In the genomic region with DNA sequence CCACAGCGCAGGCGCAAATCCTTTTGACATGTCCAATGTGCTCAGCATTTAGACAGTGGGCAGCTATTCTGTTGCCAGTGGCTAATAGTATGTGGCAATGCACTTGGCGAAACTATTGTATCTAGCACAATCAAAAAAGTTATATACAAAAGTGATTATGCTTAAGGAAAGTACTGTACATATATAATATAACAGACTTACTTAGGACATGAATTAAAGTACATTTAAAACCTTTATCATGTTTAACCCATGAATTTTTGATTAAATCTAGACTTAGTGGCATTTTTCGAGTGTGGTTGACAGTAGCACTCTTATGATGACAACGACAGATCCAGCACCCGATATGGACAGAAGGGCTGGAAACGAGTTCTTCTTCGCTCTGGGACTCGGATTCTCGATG, we compare ENCODE assay signal across 3 fruit fly cellular contexts.
TF ChIP-seq lines count a peak whose summit lies in the region.

No protein-coding gene starts in this region.

TF ChIP-seq in whole organism, embryonic, 481 proteins besides CTCF, POLR2A, EP300 and RAD21 (continued from another document):
- TF ChIP-seq chinmo (GFP tag; IDR thresholded peaks at IDR 0.05; lab: Robert Waterston, UW; ENCODE audit: partially characterized antibody): no peak
- 0 out of 2 replicates have a peak, but pooled peaks have one; percentile 9 for TF ChIP-seq ranshi (GFP tag; IDR thresholded peaks at IDR 0.05; lab: Robert Waterston, UW)
- peak; percentile 29 for TF ChIP-seq CG2712 (tag; optimal IDR thresholded peaks at IDR 0.05; lab: Kevin White, UChicago)
- TF ChIP-seq sr (GFP tag; IDR thresholded peaks at IDR 0.05; lab: Robert Waterston, UW): no peak
- no peak for TF ChIP-seq Aef1 (GFP tag; IDR thresholded peaks at IDR 0.05; lab: Robert Waterston, UW)
- TF ChIP-seq CG18262 (tag; optimal IDR thresholded peaks at IDR 0.05; lab: Kevin White, UChicago): peak; percentile 39
- peak; percentile 38; the same call in 1 of the 2 replicates for TF ChIP-seq Xrp1 (GFP tag; IDR thresholded peaks at IDR 0.05; lab: Robert Waterston, UW)
- no peak for TF ChIP-seq chif (GFP tag; optimal IDR thresholded peaks at IDR 0.05; lab: Kevin White, UChicago)
- peak; percentile 35 for TF ChIP-seq gem (tag; optimal IDR thresholded peaks at IDR 0.05; lab: Kevin White, UChicago)
- no peak for TF ChIP-seq inv (GFP tag; IDR thresholded peaks at IDR 0.05; lab: Robert Waterston, UW; ENCODE audit: partially characterized antibody)
- no peak for TF ChIP-seq CG5245 (GFP tag; optimal IDR thresholded peaks at IDR 0.05; lab: Kevin White, UChicago)
- no peak for TF ChIP-seq Gsc (GFP tag; IDR thresholded peaks at IDR 0.05; lab: Robert Waterston, UW)
- peak; percentile 47 for TF ChIP-seq CG10979 (tag; optimal IDR thresholded peaks at IDR 0.05; lab: Kevin White, UChicago)
- 0 out of 3 replicates have a peak, but pooled peaks have one; percentile 22 for TF ChIP-seq CG17361 (GFP tag; IDR thresholded peaks at IDR 0.05; lab: Robert Waterston, UW)
- TF ChIP-seq Mes4 (GFP tag; optimal IDR thresholded peaks at IDR 0.05; lab: Kevin White, UChicago): no peak
- TF ChIP-seq tup (GFP tag; optimal IDR thresholded peaks at IDR 0.05; lab: Kevin White, UChicago): no peak
- peak; percentile 62 for TF ChIP-seq Blimp-1 (GFP tag; optimal IDR thresholded peaks at IDR 0.05; lab: Kevin White, UChicago)
- TF ChIP-seq ftz-f1 (GFP tag; optimal IDR thresholded peaks at IDR 0.05; lab: Kevin White, UChicago): no peak
- peak; percentile 27 to 44 for TF ChIP-seq bsh (GFP tag; optimal IDR thresholded peaks at IDR 0.05; lab: Kevin White, UChicago)
- TF ChIP-seq CG11504 (tag; optimal IDR thresholded peaks at IDR 0.05; lab: Kevin White, UChicago): peak; percentile 2
- TF ChIP-seq Fer1 (GFP tag; optimal IDR thresholded peaks at IDR 0.05; lab: Kevin White, UChicago): no peak
- TF ChIP-seq bowl (GFP tag; IDR thresholded peaks at IDR 0.05; lab: Robert Waterston, UW): no peak

TF ChIP-seq in whole organism, prepupa, 60 proteins besides CTCF, POLR2A, EP300 and RAD21 (continued from another document):
- no peak for TF ChIP-seq CG6854 (GFP tag; optimal IDR thresholded peaks at IDR 0.05; lab: Kevin White, UChicago)
- TF ChIP-seq Hr4 (GFP tag; optimal IDR thresholded peaks at IDR 0.05; lab: Kevin White, UChicago): no peak
- peak; percentile 72 for TF ChIP-seq cyc (GFP tag; optimal IDR thresholded peaks at IDR 0.05; lab: Kevin White, UChicago)
- peak; percentile 29 for TF ChIP-seq Sox102F (GFP tag; optimal IDR thresholded peaks at IDR 0.05; lab: Kevin White, UChicago)
- peak; percentile 11 for TF ChIP-seq Hr39 (GFP tag; optimal IDR thresholded peaks at IDR 0.05; lab: Kevin White, UChicago)
- peak; percentile 91 for TF ChIP-seq Eip78C (GFP tag; lab: Kevin White, UChicago)
- TF ChIP-seq OdsH (GFP tag; optimal IDR thresholded peaks at IDR 0.05; lab: Kevin White, UChicago): peak; percentile 61
- no peak for TF ChIP-seq dac (GFP tag; optimal IDR thresholded peaks at IDR 0.05; lab: Kevin White, UChicago)
- peak; percentile 1 for TF ChIP-seq CG11902 (GFP tag; optimal IDR thresholded peaks at IDR 0.05; lab: Kevin White, UChicago)
- peak; percentile 61 for TF ChIP-seq CG11762 (GFP tag; optimal IDR thresholded peaks at IDR 0.05; lab: Kevin White, UChicago; ENCODE audit: insufficient read depth)
- peak; percentile 90 for TF ChIP-seq CG6808 (GFP tag; optimal IDR thresholded peaks at IDR 0.05; lab: Kevin White, UChicago)
- TF ChIP-seq Hr38 (GFP tag; optimal IDR thresholded peaks at IDR 0.05; lab: Kevin White, UChicago): no peak
- peak; percentile 30 for TF ChIP-seq CG8632 (GFP tag; optimal IDR thresholded peaks at IDR 0.05; lab: Kevin White, UChicago)
- TF ChIP-seq CG32006 (GFP tag; optimal IDR thresholded peaks at IDR 0.05; lab: Kevin White, UChicago): peak; percentile 3
- peak; percentile 90 for TF ChIP-seq CG3919 (GFP tag; optimal IDR thresholded peaks at IDR 0.05; lab: Kevin White, UChicago)
- peak; percentile 85 for TF ChIP-seq dsx (GFP tag; optimal IDR thresholded peaks at IDR 0.05; lab: Kevin White, UChicago; ENCODE audit: poor library complexity, severe bottlenecking)
- TF ChIP-seq lz (GFP tag; optimal IDR thresholded peaks at IDR 0.05; lab: Kevin White, UChicago): peak; percentile 34
- TF ChIP-seq CG31627 (GFP tag; optimal IDR thresholded peaks at IDR 0.05; lab: Kevin White, UChicago): peak; percentile 21
- no peak for TF ChIP-seq Blimp-1 (GFP tag; optimal IDR thresholded peaks at IDR 0.05; lab: Kevin White, UChicago)
- TF ChIP-seq fd85E (GFP tag; optimal IDR thresholded peaks at IDR 0.05; lab: Kevin White, UChicago): no peak
- peak; percentile 96 for TF ChIP-seq Ets96B (tag; optimal IDR thresholded peaks at IDR 0.05; lab: Kevin White, UChicago)
- no peak for TF ChIP-seq CG11294 (GFP tag; IDR thresholded peaks at IDR 0.05; lab: Robert Waterston, UW)
- peak; percentile 74 for TF ChIP-seq Eip75B (GFP tag; optimal IDR thresholded peaks at IDR 0.05; lab: Kevin White, UChicago)
- no peak for TF ChIP-seq CG4318 (GFP tag; optimal IDR thresholded peaks at IDR 0.05; lab: Kevin White, UChicago)
- peak; percentile 72 for TF ChIP-seq CG1621 (tag; optimal IDR thresholded peaks at IDR 0.05; lab: Kevin White, UChicago)
- no peak for TF ChIP-seq fkh (GFP tag; optimal IDR thresholded peaks at IDR 0.05; lab: Kevin White, UChicago)
- TF ChIP-seq eg (GFP tag; IDR thresholded peaks at IDR 0.05; lab: Robert Waterston, UW): peak; percentile 30; the same call in 1 of the 3 replicates
- TF ChIP-seq CG16779 (tag; optimal IDR thresholded peaks at IDR 0.05; lab: Kevin White, UChicago): peak; percentile 3
- TF ChIP-seq Ets21C (GFP tag; optimal IDR thresholded peaks at IDR 0.05; lab: Kevin White, UChicago): no peak
- peak; percentile 70 for TF ChIP-seq topi (GFP tag; optimal IDR thresholded peaks at IDR 0.05; lab: Kevin White, UChicago)
- TF ChIP-seq CG9139 (GFP tag; optimal IDR thresholded peaks at IDR 0.05; lab: Kevin White, UChicago): peak; percentile 72
- TF ChIP-seq Met (GFP tag; optimal IDR thresholded peaks at IDR 0.05; lab: Kevin White, UChicago): peak; percentile 42
- TF ChIP-seq CG10631 (GFP tag; optimal IDR thresholded peaks at IDR 0.05; lab: Kevin White, UChicago): peak; percentile 74
- no peak for TF ChIP-seq Eip93F (GFP tag; optimal IDR thresholded peaks at IDR 0.05; lab: Kevin White, UChicago)
- TF ChIP-seq CG3032 (tag; optimal IDR thresholded peaks at IDR 0.05; lab: Kevin White, UChicago): peak; percentile 91
- TF ChIP-seq CG6163 (GFP tag; IDR thresholded peaks at IDR 0.05; lab: Robert Waterston, UW): peak; percentile 77
- TF ChIP-seq Sox14 (GFP tag; optimal IDR thresholded peaks at IDR 0.05; lab: Kevin White, UChicago): peak; percentile 54
- TF ChIP-seq acj6 (GFP tag; optimal IDR thresholded peaks at IDR 0.05; lab: Kevin White, UChicago): peak; percentile 54

TF ChIP-seq in whole organism, wandering third instar larva, 38 proteins besides CTCF, POLR2A, EP300 and RAD21 (continued from another document):
- no peak for TF ChIP-seq Hr83 (GFP tag; optimal IDR thresholded peaks at IDR 0.05; lab: Kevin White, UChicago; ENCODE audit: poor library complexity, severe bottlenecking)
- no peak for TF ChIP-seq lola (GFP tag; optimal IDR thresholded peaks at IDR 0.05; lab: Kevin White, UChicago)
- TF ChIP-seq sv (GFP tag; optimal IDR thresholded peaks at IDR 0.05; lab: Kevin White, UChicago): no peak
- TF ChIP-seq rgr (GFP tag; optimal IDR thresholded peaks at IDR 0.05; lab: Kevin White, UChicago): peak; percentile 30
- TF ChIP-seq Rel (GFP tag; optimal IDR thresholded peaks at IDR 0.05; lab: Kevin White, UChicago): no peak
- TF ChIP-seq Rel (tag; optimal IDR thresholded peaks at IDR 0.05; lab: Kevin White, UChicago): no peak
- peak; percentile 26 for TF ChIP-seq ey (GFP tag; optimal IDR thresholded peaks at IDR 0.05; lab: Kevin White, UChicago)
- no peak for TF ChIP-seq usp (GFP tag; optimal IDR thresholded peaks at IDR 0.05; lab: Kevin White, UChicago)
